Fruit fly (Drosophila melanogaster): ENCODE data around the gene CG7924.

dm6 chr3L:14195714-14196113 is 37.6 kb upstream of the CG7924 start:
- no peak for TF ChIP-seq psq (optimal IDR thresholded peaks at IDR 0.05)
- TF ChIP-seq pan (optimal IDR thresholded peaks at IDR 0.05), result no peak
- no peak for TF ChIP-seq CG8478 (optimal IDR thresholded peaks at IDR 0.05)
- TF ChIP-seq usp (GFP tag; optimal IDR thresholded peaks at IDR 0.05), result no peak
- TF ChIP-seq EcR (GFP tag; optimal IDR thresholded peaks at IDR 0.05), result no peak
- no peak for TF ChIP-seq Dll (optimal IDR thresholded peaks at IDR 0.05)
